Fruit fly (Drosophila melanogaster): Measurements from ENCODE around the gene CG43336.

DNA sequence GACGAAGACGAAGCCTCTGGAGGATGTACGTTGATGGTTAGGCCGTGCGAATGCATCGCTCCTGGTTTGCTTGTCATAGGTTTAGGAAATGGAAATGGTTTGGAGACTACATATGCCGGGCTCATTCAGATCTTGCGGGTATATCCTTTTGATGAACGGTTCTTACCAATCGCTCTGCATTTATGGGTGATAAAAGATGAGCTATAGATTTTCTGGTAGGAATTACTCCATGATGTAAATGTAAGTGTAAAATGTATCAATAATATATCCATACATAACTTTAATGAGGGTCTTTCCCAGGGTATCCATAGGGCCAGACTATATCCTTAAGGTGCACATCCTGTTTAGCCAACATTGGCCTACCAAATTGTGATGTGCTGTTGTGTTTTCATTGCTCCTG lies 25.3 kb upstream of the CG43336 start:
- TF ChIP-seq BtbVII (GFP tag; optimal IDR thresholded peaks at IDR 0.05) (no peak), psq (GFP tag; optimal IDR thresholded peaks at IDR 0.05) (no peak)
